Worm (Caenorhabditis elegans) whole organism, late embryonic: ENCODE measurements around the gene W01D2.3.

Experiments used
- F13H6.1 ChIP-seq: sonication (generic microtip); optimal IDR thresholded peaks from 2 replicates; lab custom pipeline; 2016; ENCODE audit warnings: missing genetic modification characterization, missing compliant biosample characterization
- K02D7.2 ChIP-seq: sonication (generic microtip); optimal IDR thresholded peaks from 2 replicates; lab custom pipeline; 2017; ENCODE audit warnings: mild to moderate bottlenecking, missing genetic modification characterization, missing compliant biosample characterization
- K09A11.1 ChIP-seq: sonication (generic microtip); optimal IDR thresholded peaks from 2 replicates; lab custom pipeline; 2017; ENCODE audit warnings: antibody characterized with exemption, mild to moderate bottlenecking, missing genetic modification characterization, missing compliant biosample characterization; ENCODE audit not compliant: insufficient read depth
- ama-1 ChIP-seq: fragments of 150-350 bp; optimal IDR thresholded peaks from 2 replicates; lab custom pipeline; 2014
- ceh-18 ChIP-seq: sonication (generic microtip); optimal IDR thresholded peaks from 2 replicates; lab custom pipeline; 2016; ENCODE audit warnings: missing genetic modification characterization, missing compliant biosample characterization
- ceh-22 ChIP-seq: sonication (generic microtip); optimal IDR thresholded peaks from 2 replicates; lab custom pipeline; 2017; ENCODE audit warnings: missing biosample characterization, missing genetic modification characterization
- ceh-24 ChIP-seq: sonication (generic microtip); optimal IDR thresholded peaks from 2 replicates; lab custom pipeline; 2016; ENCODE audit warnings: mild to moderate bottlenecking, missing genetic modification characterization, missing compliant biosample characterization
- ceh-30 ChIP-seq: fragments of 150-350 bp; optimal IDR thresholded peaks from 2 replicates; lab custom pipeline; 2014; ENCODE audit warnings: missing biosample characterization, missing genetic modification characterization
- ceh-31 ChIP-seq: sonication (generic microtip); optimal IDR thresholded peaks from 2 replicates; lab custom pipeline; 2016; ENCODE audit warnings: missing genetic modification characterization, missing compliant biosample characterization
- ceh-34 ChIP-seq: sonication (generic microtip); optimal IDR thresholded peaks from 2 replicates; lab custom pipeline; 2016; ENCODE audit warnings: mild to moderate bottlenecking, missing genetic modification characterization, missing compliant biosample characterization
- ceh-45 ChIP-seq: fragments of 200-800 bp; sonication (Bioruptor generic); IDR thresholded peaks from 2 replicates; pipeline ENCODE4 v1.3.6; 2022; ENCODE audit warnings: missing genetic modification reagents, missing genetic modification characterization, missing compliant biosample characterization
- ceh-6 ChIP-seq: fragments of 200-800 bp; sonication (Bioruptor generic); optimal IDR thresholded peaks from 2 replicates; lab custom pipeline; 2018; ENCODE audit warnings: mild to moderate bottlenecking, missing genetic modification characterization, missing compliant biosample characterization
- dve-1 ChIP-seq: sonication (generic microtip); optimal IDR thresholded peaks from 2 replicates; lab custom pipeline; 2017; ENCODE audit warnings: antibody characterized with exemption, mild to moderate bottlenecking, missing genetic modification characterization, missing compliant biosample characterization
- elt-2 ChIP-seq: sonication (generic microtip); optimal IDR thresholded peaks from 2 replicates; lab custom pipeline; 2016; ENCODE audit warnings: missing genetic modification reagents, missing genetic modification characterization, missing compliant biosample characterization
- elt-4 ChIP-seq: sonication (generic microtip); optimal IDR thresholded peaks from 2 replicates; lab custom pipeline; 2016; ENCODE audit warnings: missing genetic modification characterization, missing compliant biosample characterization
- eyg-1 ChIP-seq: sonication (generic microtip); optimal IDR thresholded peaks from 2 replicates; lab custom pipeline; 2016; ENCODE audit warnings: missing genotype, missing genetic modification characterization, missing compliant biosample characterization
- gmeb-2 ChIP-seq: sonication (generic microtip); optimal IDR thresholded peaks from 2 replicates; lab custom pipeline; 2016; ENCODE audit warnings: missing genetic modification characterization, inconsistent platforms, missing compliant biosample characterization
- hlh-13 ChIP-seq: fragments of 200-800 bp; sonication (Bioruptor generic); optimal IDR thresholded peaks from 2 replicates; lab custom pipeline; 2018; ENCODE audit warnings: mild to moderate bottlenecking, missing genetic modification characterization, missing compliant biosample characterization
- hlh-30 ChIP-seq: sonication (generic microtip); optimal IDR thresholded peaks from 2 replicates; lab custom pipeline; 2017; ENCODE audit warnings: antibody characterized with exemption, missing genetic modification characterization, missing compliant biosample characterization; ENCODE audit not compliant: insufficient read depth
- hlh-6 ChIP-seq: sonication (generic microtip); optimal IDR thresholded peaks from 2 replicates; lab custom pipeline; 2016; ENCODE audit warnings: missing genotype, missing genetic modification characterization, missing compliant biosample characterization
- hlh-8 ChIP-seq: sonication (generic microtip); optimal IDR thresholded peaks from 2 replicates; lab custom pipeline; 2016; ENCODE audit warnings: missing genotype, missing genetic modification characterization, missing compliant biosample characterization
- lin-11 ChIP-seq: fragments of 200-800 bp; sonication (Bioruptor generic); optimal IDR thresholded peaks from 2 replicates; lab custom pipeline; 2018; ENCODE audit warnings: mild to moderate bottlenecking, missing genetic modification characterization, missing compliant biosample characterization
- madf-2 ChIP-seq: sonication (generic microtip); optimal IDR thresholded peaks from 2 replicates; lab custom pipeline; 2017; ENCODE audit warnings: missing genetic modification characterization, missing compliant biosample characterization
- mec-3 ChIP-seq: sonication (generic microtip); optimal IDR thresholded peaks from 2 replicates; lab custom pipeline; 2016; ENCODE audit warnings: borderline replicate concordance, missing genetic modification characterization, missing compliant biosample characterization
- nhr-11 ChIP-seq: fragments of 150-350 bp; optimal IDR thresholded peaks from 2 replicates; lab custom pipeline; 2014; ENCODE audit warnings: missing biosample characterization, missing genetic modification characterization
- nhr-232 ChIP-seq: sonication (generic microtip); optimal IDR thresholded peaks from 2 replicates; lab custom pipeline; 2016; ENCODE audit warnings: missing genetic modification characterization, missing compliant biosample characterization
- odd-2 ChIP-seq: sonication (generic microtip); optimal IDR thresholded peaks from 2 replicates; lab custom pipeline; 2017; ENCODE audit warnings: antibody characterized with exemption, mild to moderate bottlenecking, missing genetic modification characterization, missing compliant biosample characterization
- pag-3 ChIP-seq: sonication (generic microtip); optimal IDR thresholded peaks from 2 replicates; lab custom pipeline; 2016; ENCODE audit warnings: missing compliant biosample characterization, missing genetic modification characterization, borderline replicate concordance
- pha-4 ChIP-seq: fragments of 150-350 bp; optimal IDR thresholded peaks from 2 replicates; lab custom pipeline; 2018; ENCODE audit warnings: missing biosample characterization, missing genetic modification reagents, missing genetic modification characterization
- ref-2 ChIP-seq: sonication (generic microtip); optimal IDR thresholded peaks from 2 replicates; lab custom pipeline; 2016; ENCODE audit warnings: missing genetic modification characterization, missing compliant biosample characterization
- rnt-1 ChIP-seq: sonication (generic microtip); optimal IDR thresholded peaks from 2 replicates; lab custom pipeline; 2016; ENCODE audit warnings: missing genetic modification characterization, missing compliant biosample characterization
- sdc-2 ChIP-seq: sonication (generic microtip); optimal IDR thresholded peaks from 2 replicates; lab custom pipeline; 2016; ENCODE audit warnings: missing genotype, missing genetic modification characterization, missing compliant biosample characterization
- sox-4 ChIP-seq: sonication (generic microtip); optimal IDR thresholded peaks from 2 replicates; lab custom pipeline; 2017; ENCODE audit warnings: mild to moderate bottlenecking, missing genetic modification characterization, inconsistent platforms, missing compliant biosample characterization
- tbx-2 ChIP-seq: sonication (generic microtip); optimal IDR thresholded peaks from 2 replicates; lab custom pipeline; 2016; ENCODE audit warnings: missing genetic modification characterization, missing compliant biosample characterization
- ttx-3 ChIP-seq: sonication (generic microtip); optimal IDR thresholded peaks from 2 replicates; lab custom pipeline; 2016; ENCODE audit warnings: missing genetic modification reagents, missing genetic modification characterization, missing compliant biosample characterization
- unc-3 ChIP-seq, 2 experiments: fragments of 200-800 bp in 1 of 2; sonication (Bioruptor generic) in 1 of 2; sonication (generic microtip) in 1 of 2; conservative IDR thresholded peaks in 1 of 2; optimal IDR thresholded peaks in 1 of 2; 2 replicates each; pipeline versions ENCODE4 v1.3.6 to Lab custom; 2016 to 2022; ENCODE audit warnings: missing compliant biosample characterization in 2 of 2, missing genetic modification characterization in 2 of 2, missing genetic modification reagents in 1 of 2
- unc-42 ChIP-seq: sonication (generic microtip); optimal IDR thresholded peaks from 2 replicates; lab custom pipeline; 2016; ENCODE audit warnings: missing genotype, missing genetic modification characterization, missing compliant biosample characterization
- unc-86 ChIP-seq: sonication (generic microtip); optimal IDR thresholded peaks from 2 replicates; lab custom pipeline; 2016; ENCODE audit warnings: missing genetic modification characterization, missing compliant biosample characterization
- ztf-16 ChIP-seq: sonication (generic microtip); optimal IDR thresholded peaks from 2 replicates; lab custom pipeline; 2017; ENCODE audit warnings: missing genetic modification characterization, missing compliant biosample characterization

W01D2.3 gene

DNA sequence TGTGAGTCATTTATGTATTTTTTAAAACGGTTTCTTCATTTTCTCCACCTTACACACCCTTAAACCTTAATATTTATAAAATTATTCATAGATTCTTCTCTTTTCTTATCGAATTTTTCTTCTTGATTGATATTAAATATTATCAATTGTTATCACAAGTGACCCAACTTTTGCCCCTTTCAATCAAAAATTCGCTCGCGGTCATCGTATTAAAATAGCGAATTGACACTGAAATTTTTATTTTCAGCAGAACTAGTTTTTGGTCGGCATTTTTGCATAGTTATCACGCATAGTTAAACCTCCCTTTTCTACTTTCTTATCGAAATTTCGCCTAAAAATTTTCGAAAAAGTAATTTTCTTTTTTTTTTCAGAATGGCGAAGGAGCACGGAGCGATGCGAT is 8.6 kb upstream of the W01D2.3 start:
- peak; percentile 38 for TF ChIP-seq elt-2 (tag; lab: Kevin White, UChicago)
- TF ChIP-seq unc-3 (GFP tag; conservative IDR thresholded peaks at IDR 0.05; lab: Robert Waterston, UW) = no peak
- no peak for TF ChIP-seq unc-3 (tag; optimal IDR thresholded peaks at IDR 0.05; lab: Kevin White, UChicago)

DNA sequence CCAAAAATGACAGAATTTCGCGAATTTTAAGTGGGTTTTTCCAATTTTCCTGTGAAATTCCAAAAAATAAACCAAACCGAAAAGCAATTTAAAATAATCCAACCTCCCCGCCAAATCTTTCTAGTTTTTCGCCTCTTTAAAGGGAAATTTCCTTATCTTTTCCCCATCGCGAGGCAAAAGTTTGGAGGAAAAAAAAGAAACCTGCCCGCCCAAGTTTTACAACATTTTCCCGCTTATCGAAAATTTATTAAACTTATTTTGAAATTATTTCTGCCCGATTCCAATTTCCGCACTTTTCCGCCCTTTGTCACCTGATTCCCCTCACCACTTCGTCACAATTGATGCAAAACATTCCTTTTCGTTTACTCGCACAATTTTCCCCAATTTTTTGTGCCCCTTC is 8.1 kb upstream of the W01D2.3 start, which contains the start of gene osta-3:
Gene osta-3 (plus strand): TSS at position 301 of the 400 bp plus-strand sequence.
- TF ChIP-seq hlh-8 (tag; lab: Kevin White, UChicago) (no peak), nhr-11 (tag; lab: Kevin White, UChicago) (no peak), ceh-6 (GFP tag; lab: Kevin White, UChicago) (no peak), F13H6.1 (tag; lab: Kevin White, UChicago) (no peak), ama-1 (lab: Kevin White, UChicago) (no peak), rnt-1 (no peak), pag-3 (tag; lab: Kevin White, UChicago) (no peak), unc-86 (no peak), sdc-2 (tag; lab: Kevin White, UChicago) (no peak), K02D7.2 (tag; lab: Kevin White, UChicago) (no peak), ztf-16 (tag; lab: Kevin White, UChicago) (no peak)

- TF ChIP-seq ceh-30 (tag; lab: Kevin White, UChicago) (no peak), dve-1 (tag; lab: Kevin White, UChicago) (no peak), ceh-45 (GFP tag; lab: Robert Waterston, UW) (no peak), nhr-11 (tag; lab: Kevin White, UChicago) (no peak), eyg-1 (tag; lab: Kevin White, UChicago) (no peak), hlh-6 (tag; lab: Kevin White, UChicago) (no peak), unc-86 (no peak), ttx-3 (tag; lab: Kevin White, UChicago) (no peak), tbx-2 (tag; lab: Kevin White, UChicago) (no peak), ceh-22 (no peak)
Measured at ce11 chrII:14811472-14811871, 7.4 kb upstream of the W01D2.3 start.

DNA sequence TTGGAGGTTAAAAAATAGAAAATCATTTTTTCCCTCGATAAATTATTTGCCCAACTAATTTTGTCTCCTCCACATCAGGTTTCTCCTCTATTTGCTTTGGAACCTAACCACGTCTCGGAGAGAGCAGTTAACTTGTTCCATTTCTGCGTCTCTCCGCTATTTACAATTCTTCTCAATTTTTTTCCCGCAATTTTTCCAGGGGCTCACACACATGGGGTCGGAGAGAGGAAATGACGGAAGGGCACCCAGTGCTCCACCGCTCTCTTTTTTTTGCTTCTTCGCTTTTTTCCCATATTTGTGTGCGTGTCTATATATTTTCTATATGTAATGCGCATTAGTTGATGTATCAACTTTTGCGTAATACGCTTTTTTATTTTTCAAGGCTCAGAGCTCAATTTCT is 6.5 kb upstream of the W01D2.3 start:
- TF ChIP-seq pha-4 (tag; lab: Kevin White, UChicago) (no peak), ceh-24 (tag; lab: Kevin White, UChicago) (no peak), lin-11 (tag; lab: Kevin White, UChicago) (no peak), nhr-232 (tag; lab: Kevin White, UChicago) (no peak), nhr-11 (tag; lab: Kevin White, UChicago) (no peak), unc-42 (tag; lab: Kevin White, UChicago) (peak; percentile 41), ceh-34 (no peak), ref-2 (tag; lab: Kevin White, UChicago) (no peak), ceh-18 (tag; lab: Kevin White, UChicago) (peak; percentile 4), eyg-1 (tag; lab: Kevin White, UChicago) (no peak), ceh-30 (tag; lab: Kevin White, UChicago) (no peak), gmeb-2 (tag; lab: Kevin White, UChicago) (no peak), hlh-6 (tag; lab: Kevin White, UChicago) (no peak), ceh-45 (GFP tag; lab: Robert Waterston, UW) (no peak), hlh-30 (no peak), mec-3 (no peak)

DNA sequence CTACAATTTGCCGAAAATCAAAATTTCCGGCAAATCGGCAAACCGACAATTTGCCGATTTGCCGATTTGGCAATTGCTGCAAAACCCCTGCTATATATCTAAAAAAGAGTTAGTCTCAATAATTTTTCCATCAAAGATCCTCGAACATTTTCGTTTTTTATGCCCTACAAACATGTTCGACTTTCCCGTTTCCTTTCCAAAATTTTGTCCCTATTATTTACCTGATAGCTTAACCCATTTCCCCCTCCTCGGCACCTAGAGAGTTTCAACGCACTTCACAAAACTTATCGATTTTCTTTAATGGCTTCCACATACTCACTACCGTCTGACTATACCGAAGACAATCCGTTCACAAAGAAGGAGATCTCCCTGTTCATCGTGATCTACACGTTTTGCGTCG is 4.6 kb upstream of the W01D2.3 start, which contains the start of gene W01D2.6:
Gene W01D2.6 (plus strand): TSS at position 301 of the 400 bp plus-strand sequence.
- no peak for TF ChIP-seq rnt-1
- no peak for TF ChIP-seq elt-4
- no peak for TF ChIP-seq unc-3 (GFP tag; conservative IDR thresholded peaks at IDR 0.05; lab: Robert Waterston, UW)
- no peak for TF ChIP-seq unc-3 (tag; optimal IDR thresholded peaks at IDR 0.05; lab: Kevin White, UChicago)
- TF ChIP-seq unc-86 = no peak
- TF ChIP-seq odd-2 (tag; lab: Kevin White, UChicago) = no peak
- no peak for TF ChIP-seq hlh-13 (GFP tag; lab: Kevin White, UChicago)
- no peak for TF ChIP-seq mec-3
- no peak for TF ChIP-seq madf-2 (tag; lab: Kevin White, UChicago)
- TF ChIP-seq nhr-232 (tag; lab: Kevin White, UChicago) = no peak
- TF ChIP-seq sdc-2 (tag; lab: Kevin White, UChicago) = no peak
- no peak for TF ChIP-seq ceh-18 (tag; lab: Kevin White, UChicago)
- TF ChIP-seq ref-2 (tag; lab: Kevin White, UChicago) = no peak
- no peak for TF ChIP-seq sox-4
- TF ChIP-seq F13H6.1 (tag; lab: Kevin White, UChicago) = no peak
- no peak for TF ChIP-seq pag-3 (tag; lab: Kevin White, UChicago)
- TF ChIP-seq ceh-31 (tag; lab: Kevin White, UChicago) = no peak
- no peak for TF ChIP-seq K09A11.1 (tag; lab: Kevin White, UChicago)
- no peak for TF ChIP-seq ceh-22
